Worm (Caenorhabditis elegans): Measurements from ENCODE around the gene mel-11.

- TF ChIP-seq him-1 (tag; optimal IDR thresholded peaks at IDR 0.05) (no peak), W03F9.2 (tag; optimal IDR thresholded peaks at IDR 0.05) (no peak)
Observed at ce11 chrII:9333714-9334113, 24.6 kb upstream of the mel-11 start, which contains the start of gene scp-1.
